Fruit fly (Drosophila melanogaster): ENCODE data around the gene Tpc1.

The Tpc1 gene

dm6 chr3R:10884031-10884677 is 2.2 kb upstream of the Tpc1 start (continued):
- TF ChIP-seq rib (GFP tag; IDR thresholded peaks at IDR 0.05) (peak; percentile 84), fd96Cb (tag; optimal IDR thresholded peaks at IDR 0.05) (peak; percentile 58), CG18262 (tag; optimal IDR thresholded peaks at IDR 0.05) (peak; percentile 64), disco-r (GFP tag; optimal IDR thresholded peaks at IDR 0.05) (no peak), Xbp1 (GFP tag; optimal IDR thresholded peaks at IDR 0.05) (peak; percentile 50), tup (GFP tag; optimal IDR thresholded peaks at IDR 0.05) (peak; percentile 39), CG10209 (GFP tag; optimal IDR thresholded peaks at IDR 0.05) (peak; percentile 58), gcm2 (GFP tag; optimal IDR thresholded peaks at IDR 0.05) (no peak), jumu (GFP tag; optimal IDR thresholded peaks at IDR 0.05) (no peak), Xrp1 (GFP tag; IDR thresholded peaks at IDR 0.05) (peak; percentile 68; the same call in 1 of the 2 replicates), CG10565 (GFP tag; optimal IDR thresholded peaks at IDR 0.05) (no peak), CG31388 (GFP tag; optimal IDR thresholded peaks at IDR 0.05) (no peak), CG33213 (GFP tag; optimal IDR thresholded peaks at IDR 0.05) (peak; percentile 22), Antp (GFP tag; optimal IDR thresholded peaks at IDR 0.05) (no peak), CG18476 (GFP tag; optimal IDR thresholded peaks at IDR 0.05) (peak; percentile 16), pita (GFP tag; optimal IDR thresholded peaks at IDR 0.05) (no peak), CG5180 (GFP tag; optimal IDR thresholded peaks at IDR 0.05) (peak; percentile 74), Vsx1 (GFP tag; optimal IDR thresholded peaks at IDR 0.05) (peak; percentile 71), Rfx (GFP tag; IDR thresholded peaks at IDR 0.05) (peak; percentile 93), ttk (GFP tag; IDR thresholded peaks at IDR 0.05) (peak; percentile 74), sqz (GFP tag; optimal IDR thresholded peaks at IDR 0.05) (peak; percentile 22), gcm (GFP tag; optimal IDR thresholded peaks at IDR 0.05) (peak; percentile 31), Hand (GFP tag; optimal IDR thresholded peaks at IDR 0.05) (peak; percentile 16), CG3995 (GFP tag; optimal IDR thresholded peaks at IDR 0.05) (peak; percentile 24), Mad (GFP tag; optimal IDR thresholded peaks at IDR 0.05) (no peak), CG10654 (GFP tag; optimal IDR thresholded peaks at IDR 0.05) (peak; percentile 31), Fer1 (GFP tag; optimal IDR thresholded peaks at IDR 0.05) (peak; percentile 82), HLH3B (GFP tag; IDR thresholded peaks at IDR 0.05) (peak; percentile 83), C15 (GFP tag; IDR thresholded peaks at IDR 0.05) (0 out of 3 replicates have a peak, but pooled peaks have one; percentile 61), tin (GFP tag; optimal IDR thresholded peaks at IDR 0.05) (peak; percentile 18), Elba2 (GFP tag; optimal IDR thresholded peaks at IDR 0.05) (no peak), Fer2 (tag; optimal IDR thresholded peaks at IDR 0.05) (peak; percentile 46), CG18011 (GFP tag; optimal IDR thresholded peaks at IDR 0.05) (no peak), H2.0 (GFP tag; IDR thresholded peaks at IDR 0.05) (peak; percentile 70), CG10462 (GFP tag; optimal IDR thresholded peaks at IDR 0.05) (no peak), sna (GFP tag; IDR thresholded peaks at IDR 0.05; ENCODE audit: partially characterized antibody) (no peak)

- no peak for TF ChIP-seq tup (GFP tag; optimal IDR thresholded peaks at IDR 0.05)
- TF ChIP-seq CG11723 (GFP tag; optimal IDR thresholded peaks at IDR 0.05): no peak
- TF ChIP-seq chinmo (GFP tag; IDR thresholded peaks at IDR 0.05; ENCODE audit: partially characterized antibody): 0 out of 4 replicates have a peak, but pooled peaks have one; percentile 34
- 0 out of 3 replicates have a peak, but pooled peaks have one; percentile 14 for TF ChIP-seq zfh1 (GFP tag; IDR thresholded peaks at IDR 0.05)
- TF ChIP-seq bcd (GFP tag; optimal IDR thresholded peaks at IDR 0.05): no peak
- TF ChIP-seq CG7372 (GFP tag; IDR thresholded peaks at IDR 0.05): no peak
- TF ChIP-seq hkb (optimal IDR thresholded peaks at IDR 0.05): no peak
- TF ChIP-seq hkb (GFP tag; IDR thresholded peaks at IDR 0.05): peak; percentile 15; the same call in 1 of the 2 replicates
Observed at dm6 chr3R:10879219-10879618, 2.8 kb downstream of the Tpc1 start, which contains the start of gene CG14695. Gene CG14695 (minus strand): TSS chr3R:10879319.
